Worm (Caenorhabditis elegans) whole organism, mixed stage, embryonic: ENCODE results near the gene F47G3.4.

ENCODE experiments used
- elt-1 ChIP-seq: sonication (generic microtip); optimal IDR thresholded peaks from 2 replicates; lab custom pipeline; 2017; ENCODE audit warnings: missing genetic modification characterization, mild to moderate bottlenecking, missing compliant biosample characterization, antibody characterized with exemption, moderate library complexity, borderline replicate concordance; ENCODE audit not compliant: insufficient read depth
- elt-3 ChIP-seq: fragments of 150-350 bp; optimal IDR thresholded peaks from 2 replicates; lab custom pipeline; 2014; ENCODE audit warnings: missing biosample characterization, missing genetic modification characterization
- hlh-1 ChIP-seq: fragments of 150-350 bp; optimal IDR thresholded peaks from 2 replicates; lab custom pipeline; 2014; ENCODE audit warnings: missing biosample characterization, missing genetic modification reagents, missing genetic modification characterization
- lin-13 ChIP-seq: fragments of 150-350 bp; optimal IDR thresholded peaks from 2 replicates; lab custom pipeline; 2014; ENCODE audit warnings: missing biosample characterization, missing genetic modification characterization
- lsy-2 ChIP-seq: fragments of 150-350 bp; optimal IDR thresholded peaks from 2 replicates; lab custom pipeline; 2014; ENCODE audit warnings: missing biosample characterization, missing genetic modification characterization
- mls-2 ChIP-seq: sonication (generic microtip); optimal IDR thresholded peaks from 2 replicates; lab custom pipeline; 2016; ENCODE audit warnings: mild to moderate bottlenecking, missing genetic modification characterization, moderate library complexity, missing compliant biosample characterization
- nhr-12 ChIP-seq: fragments of 150-350 bp; optimal IDR thresholded peaks from 2 replicates; lab custom pipeline; 2014; ENCODE audit warnings: missing biosample characterization, missing genetic modification characterization
- nhr-28 ChIP-seq: fragments of 150-350 bp; optimal IDR thresholded peaks from 2 replicates; lab custom pipeline; 2014; ENCODE audit warnings: missing biosample characterization, missing genetic modification characterization
- nhr-76 ChIP-seq: sonication (generic microtip); optimal IDR thresholded peaks from 2 replicates; lab custom pipeline; 2017; ENCODE audit warnings: missing biosample characterization, missing genetic modification characterization
- pha-4 ChIP-seq: fragments of 150-350 bp; optimal IDR thresholded peaks from 2 replicates; lab custom pipeline; 2018; ENCODE audit warnings: missing biosample characterization, missing genetic modification reagents, missing genetic modification characterization
- snpc-4 ChIP-seq: fragments of 150-350 bp; optimal IDR thresholded peaks from 2 replicates; lab custom pipeline; 2014; ENCODE audit warnings: missing biosample characterization, missing genetic modification characterization
- unc-62 ChIP-seq: fragments of 150-350 bp; optimal IDR thresholded peaks from 2 replicates; lab custom pipeline; 2014; ENCODE audit warnings: missing biosample characterization, missing genetic modification reagents, missing genetic modification characterization

DNA sequence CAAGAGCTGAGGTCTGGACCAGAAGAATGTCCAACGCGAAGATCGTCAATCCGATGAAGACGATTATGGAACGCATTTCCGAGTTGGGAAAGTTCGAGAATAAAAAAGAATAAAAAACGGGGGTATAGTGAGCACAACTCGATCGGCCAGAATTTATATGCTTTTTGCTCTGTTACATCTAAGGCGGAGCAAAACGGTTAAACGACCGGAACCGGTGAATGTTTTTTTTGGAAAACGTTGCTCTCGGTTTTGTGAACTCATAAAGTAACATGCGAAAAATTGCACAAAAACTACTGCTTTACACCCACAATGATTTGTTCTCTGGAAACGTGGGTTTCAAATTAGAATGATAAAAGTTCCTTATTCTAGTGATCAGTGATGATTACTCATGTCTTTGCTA is 39.4 kb upstream of the F47G3.4 start, which contains the start of gene nlp-22:
- TF ChIP-seq nhr-76 (tag; lab: Kevin White, UChicago) (no peak), hlh-1 (tag; lab: Kevin White, UChicago) (no peak), lsy-2 (tag; lab: Kevin White, UChicago) (no peak), elt-1 (tag; lab: Kevin White, UChicago) (no peak), nhr-28 (no peak), snpc-4 (no peak), pha-4 (tag; lab: Kevin White, UChicago) (no peak), mls-2 (tag; lab: Kevin White, UChicago) (no peak), elt-3 (no peak), unc-62 (GFP tag; lab: Kevin White, UChicago) (no peak), nhr-12 (tag; lab: Kevin White, UChicago) (no peak), lin-13 (no peak)
